Worm (Caenorhabditis elegans) whole organism, L2 larva: ENCODE measurements around the gene Y73C8B.5.

Experiments
- C34F6.9 ChIP-seq: fragments of 150-350 bp; optimal IDR thresholded peaks from 2 replicates; lab custom pipeline; 2014; ENCODE audit warnings: missing biosample characterization, missing genetic modification characterization
- aly-2 ChIP-seq: fragments of 150-350 bp; optimal IDR thresholded peaks from 2 replicates; lab custom pipeline; 2014; ENCODE audit warnings: missing biosample characterization, missing genetic modification characterization
- ama-1 ChIP-seq: fragments of 150-350 bp; optimal IDR thresholded peaks from 2 replicates; lab custom pipeline; 2018; ENCODE audit warnings: inconsistent platforms
- blmp-1 ChIP-seq: sonication (generic microtip); optimal IDR thresholded peaks from 2 replicates; lab custom pipeline; 2017; ENCODE audit warnings: missing genetic modification characterization, mild to moderate bottlenecking, missing compliant biosample characterization, antibody characterized with exemption, moderate library complexity; ENCODE audit not compliant: insufficient read depth
- crh-2 ChIP-seq: sonication (generic microtip); optimal IDR thresholded peaks from 2 replicates; lab custom pipeline; 2017; ENCODE audit warnings: missing biosample characterization, missing genetic modification characterization
- egl-27 ChIP-seq: sonication (generic microtip); optimal IDR thresholded peaks from 3 replicates; lab custom pipeline; 2017; ENCODE audit warnings: missing biosample characterization, missing genetic modification reagents, missing genetic modification characterization
- elt-1 ChIP-seq: fragments of 150-350 bp; optimal IDR thresholded peaks from 2 replicates; lab custom pipeline; 2014; ENCODE audit warnings: missing biosample characterization, missing genetic modification characterization
- elt-3 ChIP-seq: sonication (generic microtip); optimal IDR thresholded peaks from 2 replicates; lab custom pipeline; 2017; ENCODE audit warnings: missing biosample characterization, missing genetic modification characterization
- fos-1 ChIP-seq: fragments of 150-350 bp; optimal IDR thresholded peaks from 2 replicates; lab custom pipeline; 2014; ENCODE audit warnings: missing biosample characterization, missing genetic modification characterization
- gmeb-1 ChIP-seq: fragments of 150-350 bp; optimal IDR thresholded peaks from 2 replicates; lab custom pipeline; 2014; ENCODE audit warnings: missing biosample characterization, missing genetic modification characterization
- lin-11 ChIP-seq: fragments of 150-350 bp; sonication (generic microtip); optimal IDR thresholded peaks from 2 replicates; lab custom pipeline; 2014; ENCODE audit warnings: missing biosample characterization, missing genetic modification characterization, inconsistent platforms, mixed read lengths
- lin-13 ChIP-seq: fragments of 150-350 bp; optimal IDR thresholded peaks from 2 replicates; lab custom pipeline; 2014; ENCODE audit warnings: missing biosample characterization, missing genetic modification reagents, missing genetic modification characterization
- lsy-2 ChIP-seq, 2 experiments: fragments of 150-350 bp in 1 of 2; sonication (generic microtip) in 1 of 2; optimal IDR thresholded peaks; 2 replicates each; lab custom pipeline; 2014 to 2017; ENCODE audit warnings: missing biosample characterization in 2 of 2, missing genetic modification characterization in 2 of 2
- mab-5 ChIP-seq: fragments of 150-350 bp; optimal IDR thresholded peaks from 2 replicates; lab custom pipeline; 2014; ENCODE audit warnings: missing biosample characterization, missing genetic modification characterization
- mbf-1 ChIP-seq: sonication (generic microtip); optimal IDR thresholded peaks from 2 replicates; lab custom pipeline; 2017; ENCODE audit warnings: missing biosample characterization, missing genetic modification characterization
- mdl-1 ChIP-seq, 2 experiments: fragments of 150-350 bp in 1 of 2; sonication (generic microtip) in 1 of 2; optimal IDR thresholded peaks; 2 replicates each; lab custom pipeline; 2017; ENCODE audit warnings: missing biosample characterization in 2 of 2, missing genetic modification characterization in 2 of 2
- nhr-11 ChIP-seq: fragments of 150-350 bp; optimal IDR thresholded peaks from 2 replicates; lab custom pipeline; 2014; ENCODE audit warnings: missing biosample characterization, missing genetic modification characterization
- nhr-12 ChIP-seq: fragments of 150-350 bp; optimal IDR thresholded peaks from 2 replicates; lab custom pipeline; 2014; ENCODE audit warnings: missing biosample characterization, missing genetic modification characterization
- nhr-129 ChIP-seq: fragments of 150-350 bp; optimal IDR thresholded peaks from 2 replicates; lab custom pipeline; 2014; ENCODE audit warnings: missing biosample characterization, missing genetic modification characterization
- nhr-21 ChIP-seq: fragments of 150-350 bp; optimal IDR thresholded peaks from 2 replicates; lab custom pipeline; 2014; ENCODE audit warnings: missing biosample characterization, missing genetic modification characterization
- nhr-23 ChIP-seq: fragments of 150-350 bp; optimal IDR thresholded peaks from 2 replicates; lab custom pipeline; 2014; ENCODE audit warnings: missing biosample characterization, missing genetic modification reagents, missing genetic modification characterization
- nhr-237 ChIP-seq: fragments of 150-350 bp; optimal IDR thresholded peaks from 2 replicates; lab custom pipeline; 2014; ENCODE audit warnings: missing biosample characterization, missing genetic modification characterization
- nhr-25 ChIP-seq: fragments of 150-350 bp; sonication (generic microtip); optimal IDR thresholded peaks from 3 replicates; lab custom pipeline; 2014; ENCODE audit warnings: missing biosample characterization, missing genetic modification characterization
- nhr-6 ChIP-seq: fragments of 150-350 bp; optimal IDR thresholded peaks from 2 replicates; lab custom pipeline; 2014; ENCODE audit warnings: missing biosample characterization, missing genetic modification characterization
- nhr-77 ChIP-seq: fragments of 150-350 bp; optimal IDR thresholded peaks from 2 replicates; lab custom pipeline; 2014; ENCODE audit warnings: missing biosample characterization, missing genetic modification characterization
- peb-1 ChIP-seq: fragments of 150-350 bp; optimal IDR thresholded peaks from 2 replicates; lab custom pipeline; 2014; ENCODE audit warnings: missing biosample characterization, missing genetic modification characterization
- sem-4 ChIP-seq: fragments of 150-350 bp; optimal IDR thresholded peaks from 2 replicates; lab custom pipeline; 2014; ENCODE audit warnings: missing biosample characterization, missing genetic modification reagents, missing genetic modification characterization
- sma-3 ChIP-seq: sonication (generic microtip); optimal IDR thresholded peaks from 2 replicates; lab custom pipeline; 2016; ENCODE audit warnings: missing genetic modification reagents, missing genetic modification characterization, missing compliant biosample characterization
- snpc-4 ChIP-seq: fragments of 150-350 bp; optimal IDR thresholded peaks from 2 replicates; lab custom pipeline; 2014; ENCODE audit warnings: missing biosample characterization, missing genetic modification characterization
- unc-55 ChIP-seq: fragments of 150-350 bp; sonication (generic microtip); optimal IDR thresholded peaks from 3 replicates; lab custom pipeline; 2014; ENCODE audit warnings: missing biosample characterization, missing genetic modification reagents, missing genetic modification characterization
- unc-62 ChIP-seq: fragments of 150-350 bp; optimal IDR thresholded peaks from 2 replicates; lab custom pipeline; 2014; ENCODE audit warnings: missing biosample characterization, missing genetic modification reagents, missing genetic modification characterization
- zag-1 ChIP-seq: fragments of 150-350 bp; optimal IDR thresholded peaks from 2 replicates; lab custom pipeline; 2014; ENCODE audit warnings: missing biosample characterization, missing genetic modification characterization
- ztf-1 ChIP-seq: fragments of 200-800 bp; sonication (Bioruptor generic); conservative IDR thresholded peaks from 2 replicates; pipeline ENCODE4 v1.3.6; 2022; ENCODE audit warnings: missing genetic modification characterization, missing compliant biosample characterization
- ztf-11 ChIP-seq: sonication (generic microtip); optimal IDR thresholded peaks from 2 replicates; lab custom pipeline; 2017; ENCODE audit warnings: missing biosample characterization, missing genetic modification characterization
- ztf-4 ChIP-seq: fragments of 150-350 bp; optimal IDR thresholded peaks from 2 replicates; lab custom pipeline; 2014; ENCODE audit warnings: missing biosample characterization, missing genetic modification characterization

Gene Y73C8B.5

ce11 chrV:3236610-3237009 lies 39.5 kb downstream of the Y73C8B.5 start, which contains the start of the genes K08D9.9 and str-16:
TSS of gene K08D9.9 (minus strand) at chrV:3236710.
TSS of gene str-16 (plus strand) at chrV:3236875.
- TF ChIP-seq mdl-1 (tag; optimal IDR thresholded peaks at IDR 0.05; lab: Kevin White, UChicago) (no peak), nhr-23 (tag; lab: Kevin White, UChicago) (no peak), ztf-1 (no peak), elt-3 (tag; lab: Kevin White, UChicago) (no peak), nhr-129 (tag; lab: Kevin White, UChicago) (no peak), nhr-21 (no peak), aly-2 (tag; lab: Kevin White, UChicago) (no peak), peb-1 (tag; lab: Kevin White, UChicago) (no peak), sma-3 (GFP tag; lab: Kevin White, UChicago) (no peak), nhr-6 (tag; lab: Kevin White, UChicago) (no peak), nhr-237 (tag; lab: Kevin White, UChicago) (no peak), egl-27 (tag; lab: Kevin White, UChicago) (no peak)

- TF ChIP-seq blmp-1 (tag; lab: Kevin White, UChicago) = no peak
- no peak for TF ChIP-seq elt-1 (tag; lab: Kevin White, UChicago)
- TF ChIP-seq mdl-1 (tag; optimal IDR thresholded peaks at IDR 0.05; lab: Kevin White, UChicago) = no peak
- TF ChIP-seq elt-3 (tag; lab: Kevin White, UChicago) = no peak
- no peak for TF ChIP-seq snpc-4 (tag; lab: Kevin White, UChicago)
- no peak for TF ChIP-seq nhr-12 (tag; lab: Kevin White, UChicago)
- TF ChIP-seq gmeb-1 (tag; lab: Kevin White, UChicago) = no peak
- no peak for TF ChIP-seq mbf-1 (tag; lab: Kevin White, UChicago)
- no peak for TF ChIP-seq lin-11 (tag; lab: Kevin White, UChicago)
- no peak for TF ChIP-seq fos-1 (tag; lab: Kevin White, UChicago)
Measured at ce11 chrV:3241175-3241574, 44.1 kb downstream of the Y73C8B.5 start, which contains the start of gene srj-11. TSS of gene srj-11 (plus strand) at chrV:3241424.

DNA sequence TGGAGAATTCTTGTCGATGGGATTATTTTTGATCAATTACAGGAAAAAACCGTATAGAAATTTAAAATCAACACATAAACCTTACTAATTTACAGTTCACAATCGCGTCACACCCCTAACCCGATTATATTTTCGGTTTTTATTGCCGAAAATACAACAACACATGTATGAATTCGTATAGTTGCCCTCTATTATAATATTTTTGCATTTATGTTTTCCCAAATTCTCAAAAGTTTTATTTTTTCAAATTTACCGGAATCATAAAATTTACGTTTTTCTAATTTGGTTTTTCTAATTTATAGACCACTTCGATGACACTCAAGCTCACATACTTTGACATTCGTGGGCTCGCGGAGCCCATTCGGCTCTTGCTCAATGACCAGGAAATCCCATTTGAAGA lies 45.9 kb downstream of the Y73C8B.5 start, which contains the start of gene gst-23:
Gene gst-23, plus strand, starts transcription at position 301 of the 400 bp plus-strand sequence.
- TF ChIP-seq unc-55 (GFP tag; lab: Kevin White, UChicago) = no peak
- TF ChIP-seq C34F6.9 = no peak
- TF ChIP-seq lsy-2 (tag; optimal IDR thresholded peaks at IDR 0.05; lab: Kevin White, UChicago) = no peak
- no peak for TF ChIP-seq nhr-21
- no peak for TF ChIP-seq snpc-4 (tag; lab: Kevin White, UChicago)
- TF ChIP-seq lin-13 (GFP tag; lab: Kevin White, UChicago) = no peak
- no peak for TF ChIP-seq mdl-1 (tag; optimal IDR thresholded peaks at IDR 0.05; lab: Kevin White, UChicago)
- no peak for TF ChIP-seq ztf-11 (tag; lab: Kevin White, UChicago)
- no peak for TF ChIP-seq nhr-25 (tag; lab: Kevin White, UChicago)
- no peak for TF ChIP-seq mab-5 (tag; lab: Kevin White, UChicago)
- no peak for TF ChIP-seq elt-3 (tag; lab: Kevin White, UChicago)

DNA sequence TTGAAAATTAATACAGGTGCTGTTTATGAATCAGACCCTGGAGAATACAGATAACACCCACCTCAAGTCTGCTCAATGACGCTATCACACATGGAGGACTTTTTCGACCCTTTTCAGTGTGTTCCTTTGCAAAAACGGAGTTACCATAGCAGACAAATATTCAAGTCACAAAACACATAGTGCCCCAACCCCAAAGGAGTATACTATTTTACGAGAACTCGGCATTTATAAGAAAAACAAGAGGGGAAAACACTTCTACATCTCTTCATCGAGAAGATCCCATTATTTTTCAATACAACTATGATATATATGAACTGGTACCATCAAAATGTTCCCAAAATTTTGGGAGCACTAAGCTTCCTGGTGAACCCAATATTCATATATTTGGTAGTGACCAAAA lies 47.6 kb downstream of the Y73C8B.5 start, which contains the start of gene srj-7:
Gene srj-7, plus strand, starts transcription at position 301 of the 400 bp plus-strand sequence.
- TF ChIP-seq ztf-4 (tag; lab: Kevin White, UChicago) (no peak), elt-3 (tag; lab: Kevin White, UChicago) (no peak)
- TF ChIP-seq, all 48 proteins: peak for 0

DNA sequence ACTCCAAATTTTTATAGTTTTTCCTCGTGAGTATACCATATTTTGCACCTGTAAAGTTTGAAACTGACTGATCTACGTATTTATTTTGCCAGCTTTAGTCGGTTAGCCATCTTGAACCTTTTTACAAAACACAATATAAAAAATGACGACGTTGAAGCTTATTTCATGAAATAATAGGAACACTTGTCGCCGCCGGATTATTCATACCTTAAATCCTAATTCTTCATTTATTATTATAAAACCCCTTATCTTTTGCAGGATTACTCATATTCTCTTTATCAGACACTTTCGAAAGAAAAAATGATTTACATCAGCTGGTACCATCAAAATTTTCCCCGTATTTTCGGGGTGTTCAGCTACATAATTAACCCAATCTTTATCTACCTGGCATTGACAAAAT lies 50.4 kb downstream of the Y73C8B.5 start, which contains the start of gene srj-8:
Gene srj-8, plus strand, starts transcription at position 301 of the 400 bp plus-strand sequence.
- TF ChIP-seq zag-1 (no peak), unc-62 (GFP tag; lab: Kevin White, UChicago) (no peak), nhr-11 (tag; lab: Kevin White, UChicago) (no peak), nhr-77 (tag; lab: Kevin White, UChicago) (no peak), lin-11 (tag; lab: Kevin White, UChicago) (no peak), sem-4 (tag; lab: Kevin White, UChicago) (no peak), nhr-25 (tag; lab: Kevin White, UChicago) (no peak), ama-1 (lab: Kevin White, UChicago) (no peak), crh-2 (no peak), elt-3 (tag; lab: Kevin White, UChicago) (no peak), nhr-6 (tag; lab: Kevin White, UChicago) (no peak), nhr-21 (no peak), ztf-11 (tag; lab: Kevin White, UChicago) (no peak), unc-55 (GFP tag; lab: Kevin White, UChicago) (no peak), nhr-23 (tag; lab: Kevin White, UChicago) (no peak), fos-1 (tag; lab: Kevin White, UChicago) (no peak), gmeb-1 (tag; lab: Kevin White, UChicago) (no peak)
